Fruit fly (Drosophila melanogaster) whole organism: ENCODE data around the gene CG4230.

Source experiments
- CG8478 ChIP-seq: fragments of >200 bp; optimal IDR thresholded peaks from 2 replicates; lab custom pipeline; 2018; ENCODE audit warnings: inconsistent platforms
- pan ChIP-seq: fragments of >200 bp; optimal IDR thresholded peaks from 2 replicates; lab custom pipeline; 2017
- psq ChIP-seq: fragments of >200 bp; optimal IDR thresholded peaks from 2 replicates; lab custom pipeline; 2017
- usp ChIP-seq: fragments of >200 bp; optimal IDR thresholded peaks from 2 replicates; lab custom pipeline; 2017; ENCODE audit warnings: missing biosample characterization, missing genetic modification characterization, mixed read lengths

- no peak for TF ChIP-seq psq
- TF ChIP-seq usp (GFP tag; lab: Kevin White, UChicago): no peak
- TF ChIP-seq pan: no peak
- TF ChIP-seq CG8478 (lab: Kevin White, UChicago): no peak
Measured at dm6 chr2L:5052994-5053393, 43.0 kb upstream of the CG4230 start, which contains the start of gene eIF3h.
